Worm (Caenorhabditis elegans): ENCODE measurements around the gene F11A10.6.

The F11A10.6 gene

DNA sequence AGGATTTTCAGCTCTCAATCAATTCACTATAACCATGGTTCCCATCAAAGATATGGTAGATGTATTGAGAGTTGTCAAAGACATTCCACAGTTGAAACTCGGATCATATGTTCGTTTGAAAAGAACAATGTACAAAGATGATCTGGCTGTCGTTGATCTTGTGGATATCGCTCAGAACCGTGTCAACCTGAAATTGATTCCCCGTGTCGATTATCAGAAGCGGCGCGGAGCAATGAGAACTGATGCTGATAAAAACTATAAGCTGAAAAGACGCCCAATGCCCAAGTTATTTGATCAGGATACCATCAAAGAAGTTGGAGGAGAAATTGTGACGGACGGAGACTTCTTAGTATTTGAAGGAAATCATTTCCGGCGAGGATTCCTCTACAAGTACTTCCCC lies 37.0 kb downstream of the F11A10.6 start:
- TF ChIP-seq ceh-82 (tag; optimal IDR thresholded peaks at IDR 0.05) (no peak), ztf-4 (tag; optimal IDR thresholded peaks at IDR 0.05) (no peak), mml-1 (tag; optimal IDR thresholded peaks at IDR 0.05) (no peak)

ce11 chrIV:12051049-12051792 lies 38.2 kb downstream of the F11A10.6 start, which contains the start of the genes bre-5 and spt-5:
bre-5 (minus strand) TSS chrIV:12051215.
spt-5 (plus strand) TSS chrIV:12051491.
- TF ChIP-seq lin-39 (tag; optimal IDR thresholded peaks at IDR 0.05) (no peak), ztf-4 (tag; optimal IDR thresholded peaks at IDR 0.05) (no peak), unc-39 (tag; optimal IDR thresholded peaks at IDR 0.05) (no peak), pqm-1 (tag; optimal IDR thresholded peaks at IDR 0.05) (no peak), eor-1 (tag; optimal IDR thresholded peaks at IDR 0.05) (no peak), nhr-25 (tag; optimal IDR thresholded peaks at IDR 0.05) (no peak), zag-1 (tag; optimal IDR thresholded peaks at IDR 0.05) (no peak), unc-62 (GFP tag; optimal IDR thresholded peaks at IDR 0.05) (no peak), hmg-11 (tag; optimal IDR thresholded peaks at IDR 0.05) (peak; percentile 47), elt-3 (tag; optimal IDR thresholded peaks at IDR 0.05) (no peak), nhr-23 (tag; optimal IDR thresholded peaks at IDR 0.05) (peak; percentile 21), tbx-2 (tag; optimal IDR thresholded peaks at IDR 0.05) (no peak), fkh-10 (GFP tag; optimal IDR thresholded peaks at IDR 0.05) (no peak), nhr-28 (tag; optimal IDR thresholded peaks at IDR 0.05) (no peak), pha-4 (tag; optimal IDR thresholded peaks at IDR 0.05) (peak; percentile 64), fkh-2 (tag; optimal IDR thresholded peaks at IDR 0.05) (no peak), lin-15B (tag; optimal IDR thresholded peaks at IDR 0.05) (peak; percentile 36), nhr-237 (tag; optimal IDR thresholded peaks at IDR 0.05) (no peak), nhr-76 (tag; optimal IDR thresholded peaks at IDR 0.05) (no peak), elt-2 (tag; optimal IDR thresholded peaks at IDR 0.05) (no peak), ceh-28 (tag; optimal IDR thresholded peaks at IDR 0.05) (peak; percentile 35), ceh-9 (tag; optimal IDR thresholded peaks at IDR 0.05) (no peak), nhr-67 (tag; optimal IDR thresholded peaks at IDR 0.05) (no peak), nhr-43 (tag; optimal IDR thresholded peaks at IDR 0.05; ENCODE audit: poor library complexity, severe bottlenecking) (no peak), ZK546.5 (tag; optimal IDR thresholded peaks at IDR 0.05) (no peak), egl-27 (tag; optimal IDR thresholded peaks at IDR 0.05) (no peak)

- TF ChIP-seq pha-4 (tag; optimal IDR thresholded peaks at IDR 0.05), result peak; percentile 90
- no peak for TF ChIP-seq fos-1 (tag; optimal IDR thresholded peaks at IDR 0.05)
Observed at ce11 chrIV:12047552-12048347, 41.7 kb downstream of the F11A10.6 start, which contains the start of gene T12G3.4. T12G3.4 (plus strand) TSS chrIV:12048256.

ce11 chrIV:12046524-12047203 lies 42.8 kb downstream of the F11A10.6 start, which contains the start of gene T12G3.2:
T12G3.2 (minus strand) TSS chrIV:12046967.
- TF ChIP-seq nhr-23 (tag; optimal IDR thresholded peaks at IDR 0.05) (peak; percentile 13), aly-2 (tag; optimal IDR thresholded peaks at IDR 0.05) (no peak), zag-1 (tag; optimal IDR thresholded peaks at IDR 0.05) (no peak), ztf-4 (tag; optimal IDR thresholded peaks at IDR 0.05) (no peak), elt-3 (tag; optimal IDR thresholded peaks at IDR 0.05) (peak in 1 of 3 experiments; percentile 59), unc-39 (tag; optimal IDR thresholded peaks at IDR 0.05) (no peak), pqm-1 (tag; optimal IDR thresholded peaks at IDR 0.05) (peak; percentile 52), elt-1 (tag; optimal IDR thresholded peaks at IDR 0.05) (no peak), ceh-28 (tag; optimal IDR thresholded peaks at IDR 0.05) (peak; percentile 7), pha-4 (tag; optimal IDR thresholded peaks at IDR 0.05) (peak; percentile 28), lsy-12 (tag; optimal IDR thresholded peaks at IDR 0.05) (peak; percentile 1), nhr-25 (tag; optimal IDR thresholded peaks at IDR 0.05) (peak; percentile 1), sea-2 (GFP tag; optimal IDR thresholded peaks at IDR 0.05) (no peak), elt-2 (tag; optimal IDR thresholded peaks at IDR 0.05) (peak; percentile 82), ceh-16 (tag; optimal IDR thresholded peaks at IDR 0.05) (no peak), jun-1 (tag; optimal IDR thresholded peaks at IDR 0.05) (peak; percentile 10), eor-1 (tag; optimal IDR thresholded peaks at IDR 0.05) (no peak), nhr-43 (tag; optimal IDR thresholded peaks at IDR 0.05; ENCODE audit: poor library complexity, severe bottlenecking) (peak; percentile 16), egl-27 (tag; optimal IDR thresholded peaks at IDR 0.05) (no peak)

Measured in whole organism, L3 larva.